Fruit fly (Drosophila melanogaster): ENCODE measurements around the gene CG33285.

- no peak for TF ChIP-seq pan (optimal IDR thresholded peaks at IDR 0.05)
- no peak for TF ChIP-seq CG8478 (optimal IDR thresholded peaks at IDR 0.05)
- TF ChIP-seq psq (optimal IDR thresholded peaks at IDR 0.05) = no peak
- TF ChIP-seq Dll (optimal IDR thresholded peaks at IDR 0.05) = no peak
- no peak for TF ChIP-seq usp (GFP tag; optimal IDR thresholded peaks at IDR 0.05)
These were observed 41.8 kb downstream of the CG33285 start for dm6 chr3L:21047037-21047436.
